Worm (Caenorhabditis elegans): ENCODE data around the gene nhr-271.

ce11 chrV:16599835-16600234, 19.5 kb upstream of the nhr-271 start:
- TF ChIP-seq nhr-237 (tag; optimal IDR thresholded peaks at IDR 0.05) (no peak), fos-1 (tag; optimal IDR thresholded peaks at IDR 0.05) (no peak), zip-11 (GFP tag; IDR thresholded peaks at IDR 0.05) (no peak), ceh-20 (GFP tag; IDR thresholded peaks at IDR 0.05) (no peak), nhr-10 (tag; optimal IDR thresholded peaks at IDR 0.05) (no peak), nhr-11 (tag; optimal IDR thresholded peaks at IDR 0.05) (no peak), lsy-2 (tag; optimal IDR thresholded peaks at IDR 0.05) (no peak), lin-29 (GFP tag; IDR thresholded peaks at IDR 0.05) (no peak), aly-2 (tag; optimal IDR thresholded peaks at IDR 0.05) (no peak), mep-1 (tag; optimal IDR thresholded peaks at IDR 0.05) (no peak), pha-4 (GFP tag; IDR thresholded peaks at IDR 0.05) (no peak), pha-4 (tag; optimal IDR thresholded peaks at IDR 0.05) (no peak), Y105C5A.15 (GFP tag; IDR thresholded peaks at IDR 0.05) (no peak), nhr-76 (tag; optimal IDR thresholded peaks at IDR 0.05) (no peak), unc-62 (GFP tag; optimal IDR thresholded peaks at IDR 0.05 in 1 of 2) (no peak), unc-62 (tag; optimal IDR thresholded peaks at IDR 0.05) (no peak)

All from whole organism, L4 larva.